Fruit fly (Drosophila melanogaster): ENCODE data around the gene Or65c.

DNA sequence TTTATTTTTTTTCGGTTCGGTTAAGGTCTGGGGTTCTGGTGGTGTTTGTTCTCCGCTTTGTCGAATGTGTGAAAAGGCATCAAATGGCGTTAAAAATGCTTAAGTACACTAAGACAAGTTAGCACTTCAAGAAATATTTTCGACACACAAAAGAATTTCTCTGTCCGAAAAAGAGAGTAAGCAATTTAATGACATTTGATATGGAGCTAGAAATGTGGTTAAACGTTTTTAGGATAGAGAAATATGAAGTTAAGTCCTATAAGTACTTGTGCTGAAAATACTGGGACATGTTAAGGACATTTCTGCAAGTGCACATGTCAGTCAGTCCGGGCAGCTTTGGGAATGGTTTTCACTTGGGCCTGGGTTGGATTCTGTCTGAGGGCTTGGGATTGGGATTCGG is 16.8 kb downstream of the Or65c start:
- TF ChIP-seq usp (GFP tag; optimal IDR thresholded peaks at IDR 0.05) = no peak
- no peak for TF ChIP-seq pan (optimal IDR thresholded peaks at IDR 0.05)
- no peak for TF ChIP-seq CG8478 (optimal IDR thresholded peaks at IDR 0.05)
- TF ChIP-seq Dll (optimal IDR thresholded peaks at IDR 0.05) = no peak
- TF ChIP-seq EcR (GFP tag; optimal IDR thresholded peaks at IDR 0.05) = no peak

Measured in whole organism.